Worm (Caenorhabditis elegans): ENCODE measurements around the gene F38A1.9.

F38A1.9 gene

DNA sequence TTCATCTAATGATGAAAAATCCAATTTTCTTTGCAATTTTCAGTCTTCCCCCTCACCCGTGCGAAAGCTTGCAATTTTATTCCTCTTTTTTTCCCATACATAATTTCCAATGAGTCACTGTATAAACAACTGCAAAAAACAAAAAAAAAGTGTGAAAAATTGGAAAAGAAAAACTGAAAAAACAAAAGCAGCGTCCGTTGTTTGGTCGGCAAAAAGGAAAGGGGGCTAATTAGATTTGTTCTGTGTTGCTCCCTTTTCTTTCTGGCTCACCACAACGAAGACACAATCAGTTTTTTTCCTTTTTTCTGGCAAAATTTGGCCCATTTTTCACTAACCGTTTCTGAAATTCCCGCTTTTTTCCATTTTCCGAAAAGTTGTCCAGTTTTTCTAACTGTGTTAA, 32.8 kb downstream of the F38A1.9 start:
- TF ChIP-seq scrt-1 (GFP tag; IDR thresholded peaks at IDR 0.05) (no peak), aly-1 (tag; optimal IDR thresholded peaks at IDR 0.05) (no peak), ceh-13 (GFP tag; optimal IDR thresholded peaks at IDR 0.05) (no peak), ceh-36 (tag; optimal IDR thresholded peaks at IDR 0.05) (no peak), hnd-1 (tag; optimal IDR thresholded peaks at IDR 0.05) (no peak), hmbx-1 (tag; optimal IDR thresholded peaks at IDR 0.05) (no peak), sea-1 (GFP tag; conservative IDR thresholded peaks at IDR 0.05) (no peak), pes-1 (GFP tag; IDR thresholded peaks at IDR 0.05) (no peak), tbx-11 (GFP tag; IDR thresholded peaks at IDR 0.05) (no peak), tbx-37 (GFP tag; conservative IDR thresholded peaks at IDR 0.05) (no peak), flt-1 (GFP tag; IDR thresholded peaks at IDR 0.05) (no peak), hmg-4 (GFP tag; optimal IDR thresholded peaks at IDR 0.05) (no peak), ets-7 (tag; optimal IDR thresholded peaks at IDR 0.05) (no peak), tra-4 (tag; optimal IDR thresholded peaks at IDR 0.05) (no peak), ama-1 (optimal IDR thresholded peaks at IDR 0.05) (no peak), B0310.2 (tag; optimal IDR thresholded peaks at IDR 0.05) (no peak), F13C5.2 (tag; optimal IDR thresholded peaks at IDR 0.05) (no peak)

DNA sequence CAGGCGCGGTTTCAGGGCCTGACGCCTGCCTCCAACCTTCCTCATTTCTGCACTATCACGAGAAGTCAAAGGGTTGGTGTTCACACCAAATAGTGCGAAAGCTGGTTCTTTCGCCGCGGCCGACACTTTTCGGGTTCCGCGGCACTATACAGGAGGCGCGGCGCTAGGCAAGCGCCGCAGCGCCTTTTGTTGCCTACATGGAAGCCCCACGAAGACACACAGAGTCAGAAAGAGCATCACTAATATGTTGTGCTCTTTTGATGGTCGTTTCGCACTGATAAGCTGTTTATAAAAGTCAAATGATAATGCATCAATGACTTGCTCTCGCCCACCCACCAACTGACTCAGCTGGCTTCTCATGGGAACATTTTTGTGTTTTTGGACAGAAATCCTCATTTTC, 33.2 kb downstream of the F38A1.9 start:
- no peak for TF ChIP-seq flt-1 (GFP tag; IDR thresholded peaks at IDR 0.05)
- no peak for TF ChIP-seq B0310.2 (tag; optimal IDR thresholded peaks at IDR 0.05)
- TF ChIP-seq ceh-36 (tag; optimal IDR thresholded peaks at IDR 0.05), result no peak
- TF ChIP-seq tbx-11 (GFP tag; IDR thresholded peaks at IDR 0.05), result no peak

DNA sequence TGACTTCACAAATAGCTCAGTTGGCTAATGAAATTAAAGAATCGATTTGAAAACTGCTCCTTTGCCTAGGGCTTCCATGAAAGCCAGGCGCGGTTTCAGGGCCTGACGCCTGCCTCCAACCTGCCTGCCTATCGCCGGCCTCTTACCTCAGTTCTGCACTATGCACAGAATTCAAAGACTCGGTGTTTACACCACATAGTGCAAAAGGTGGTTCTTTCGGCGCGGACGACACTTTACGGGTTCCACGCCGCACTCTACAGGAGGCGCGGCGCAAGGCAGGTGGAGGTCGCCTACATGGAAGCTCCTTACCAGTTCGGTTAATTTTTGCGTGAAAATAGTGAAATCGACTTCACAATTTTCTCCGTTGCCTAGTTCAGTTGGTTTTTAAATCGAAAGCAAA, 35.3 kb downstream of the F38A1.9 start:
- TF ChIP-seq ama-1 (optimal IDR thresholded peaks at IDR 0.05) (no peak), flt-1 (GFP tag; IDR thresholded peaks at IDR 0.05) (no peak), hmbx-1 (tag; optimal IDR thresholded peaks at IDR 0.05) (no peak), ceh-36 (tag; optimal IDR thresholded peaks at IDR 0.05) (no peak), ceh-13 (GFP tag; optimal IDR thresholded peaks at IDR 0.05) (no peak), ets-7 (tag; optimal IDR thresholded peaks at IDR 0.05) (no peak), F13C5.2 (tag; optimal IDR thresholded peaks at IDR 0.05) (no peak), hnd-1 (tag; optimal IDR thresholded peaks at IDR 0.05) (no peak), pes-1 (GFP tag; IDR thresholded peaks at IDR 0.05) (no peak)

DNA sequence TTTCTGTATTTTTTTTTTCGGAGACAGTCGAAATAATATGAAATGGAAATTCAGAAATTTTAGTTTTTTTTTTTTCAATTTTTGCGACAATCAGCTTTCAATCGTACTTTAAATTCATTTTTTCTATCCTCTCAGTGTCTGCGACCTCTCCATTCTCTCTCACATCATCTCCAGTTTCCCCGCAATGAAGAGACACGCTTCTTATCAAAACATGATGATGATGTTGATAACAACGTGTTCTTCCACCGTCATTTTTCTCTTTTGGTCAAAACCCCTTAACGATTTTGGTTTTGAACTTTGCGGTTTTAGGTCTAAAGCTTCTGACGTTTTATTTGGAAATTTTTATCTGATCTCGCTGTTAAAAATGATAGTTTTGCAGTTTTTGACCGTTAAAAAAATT, 35.8 kb downstream of the F38A1.9 start:
- no peak for TF ChIP-seq tbx-11 (GFP tag; IDR thresholded peaks at IDR 0.05)

DNA sequence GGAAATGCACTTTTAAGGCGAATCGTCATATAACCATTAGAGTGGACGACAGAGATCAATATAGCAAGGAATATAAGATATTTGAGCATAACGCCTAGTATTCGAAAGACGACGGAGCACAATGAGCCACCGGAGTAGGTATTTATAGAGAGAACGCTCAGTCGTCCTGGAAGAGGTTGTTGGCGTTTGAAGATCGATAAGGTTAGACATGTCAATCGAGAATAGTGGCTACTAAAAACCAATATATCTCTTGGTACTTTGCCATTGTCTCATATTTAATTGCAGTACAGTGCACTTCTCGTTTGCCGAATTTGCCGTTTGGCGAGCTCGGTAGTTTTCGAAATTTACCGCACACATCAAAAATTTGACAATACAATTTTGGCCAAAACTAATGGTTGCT, 37.2 kb downstream of the F38A1.9 start, which contains the start of gene dsl-1:
Gene dsl-1 (minus strand): TSS at position 101 of the 400 bp plus-strand sequence.
- TF ChIP-seq tbx-11 (GFP tag; IDR thresholded peaks at IDR 0.05) (no peak), tra-4 (tag; optimal IDR thresholded peaks at IDR 0.05) (no peak), scrt-1 (GFP tag; IDR thresholded peaks at IDR 0.05) (no peak), hmbx-1 (tag; optimal IDR thresholded peaks at IDR 0.05) (no peak), pes-1 (GFP tag; IDR thresholded peaks at IDR 0.05) (no peak), ets-7 (tag; optimal IDR thresholded peaks at IDR 0.05) (no peak), sea-1 (GFP tag; conservative IDR thresholded peaks at IDR 0.05) (no peak), hmg-4 (GFP tag; optimal IDR thresholded peaks at IDR 0.05) (no peak), ceh-13 (GFP tag; optimal IDR thresholded peaks at IDR 0.05) (no peak), B0310.2 (tag; optimal IDR thresholded peaks at IDR 0.05) (no peak), flt-1 (GFP tag; IDR thresholded peaks at IDR 0.05) (no peak), F13C5.2 (tag; optimal IDR thresholded peaks at IDR 0.05) (no peak)

DNA sequence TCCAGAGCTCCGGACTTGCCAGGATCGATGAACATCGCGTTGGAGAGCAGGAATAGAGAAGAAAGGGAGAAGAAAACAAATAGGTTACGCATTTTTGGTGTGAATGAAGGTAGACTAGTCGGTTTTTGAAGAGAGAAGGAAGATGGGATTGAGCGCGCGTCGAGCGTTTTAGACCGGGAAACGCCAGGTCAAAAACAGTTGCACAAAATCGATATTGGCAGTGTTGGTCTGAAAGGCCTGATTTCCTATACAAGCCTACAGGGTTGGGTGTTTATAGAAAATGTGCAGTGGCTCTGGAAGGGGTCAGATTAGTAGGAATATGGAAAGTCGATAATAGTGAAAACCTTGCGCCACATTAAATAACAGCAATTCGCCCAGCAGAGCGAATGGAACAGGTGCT, 40.3 kb downstream of the F38A1.9 start, which contains the start of gene dsl-2:
Gene dsl-2 (minus strand): TSS at position 101 of the 400 bp plus-strand sequence.
- TF ChIP-seq hmg-4 (GFP tag; optimal IDR thresholded peaks at IDR 0.05), result no peak
- TF ChIP-seq pes-1 (GFP tag; IDR thresholded peaks at IDR 0.05), result no peak
- TF ChIP-seq ama-1 (optimal IDR thresholded peaks at IDR 0.05), result no peak
- no peak for TF ChIP-seq hmbx-1 (tag; optimal IDR thresholded peaks at IDR 0.05)
- no peak for TF ChIP-seq hnd-1 (tag; optimal IDR thresholded peaks at IDR 0.05)
- TF ChIP-seq ceh-36 (tag; optimal IDR thresholded peaks at IDR 0.05), result no peak
- TF ChIP-seq sea-1 (GFP tag; conservative IDR thresholded peaks at IDR 0.05), result no peak
- no peak for TF ChIP-seq ets-7 (tag; optimal IDR thresholded peaks at IDR 0.05)
- no peak for TF ChIP-seq flt-1 (GFP tag; IDR thresholded peaks at IDR 0.05)
- no peak for TF ChIP-seq tbx-11 (GFP tag; IDR thresholded peaks at IDR 0.05)

DNA sequence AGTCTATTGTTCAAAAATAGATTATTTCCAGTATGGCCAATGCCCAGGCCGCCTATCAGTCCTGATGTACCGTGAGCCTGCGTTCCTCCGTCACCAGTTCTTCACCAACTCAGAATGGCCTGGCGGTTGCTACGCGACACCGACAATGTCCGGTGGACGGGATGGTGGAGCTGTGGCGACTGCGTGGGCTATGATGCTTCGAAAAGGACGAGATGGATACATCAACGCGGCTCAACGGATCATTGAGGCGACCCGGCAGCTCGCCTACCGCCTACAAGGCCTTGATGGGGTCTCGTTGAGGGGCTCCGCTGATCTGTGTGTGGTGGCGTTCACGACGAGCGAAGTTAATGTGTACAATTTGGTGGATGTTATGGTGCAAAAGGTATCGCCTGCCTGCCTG, 45.6 kb downstream of the F38A1.9 start:
- TF ChIP-seq hmg-4 (GFP tag; optimal IDR thresholded peaks at IDR 0.05) (no peak), hnd-1 (tag; optimal IDR thresholded peaks at IDR 0.05) (no peak), F13C5.2 (tag; optimal IDR thresholded peaks at IDR 0.05) (no peak), sea-1 (GFP tag; conservative IDR thresholded peaks at IDR 0.05) (no peak), tbx-37 (GFP tag; conservative IDR thresholded peaks at IDR 0.05) (no peak), scrt-1 (GFP tag; IDR thresholded peaks at IDR 0.05) (no peak), aly-1 (tag; optimal IDR thresholded peaks at IDR 0.05) (no peak), flt-1 (GFP tag; IDR thresholded peaks at IDR 0.05) (no peak), hmbx-1 (tag; optimal IDR thresholded peaks at IDR 0.05) (no peak), B0310.2 (tag; optimal IDR thresholded peaks at IDR 0.05) (no peak), ama-1 (optimal IDR thresholded peaks at IDR 0.05) (no peak), tra-4 (tag; optimal IDR thresholded peaks at IDR 0.05) (no peak), pes-1 (GFP tag; IDR thresholded peaks at IDR 0.05) (no peak)
